Worm (Caenorhabditis elegans) whole organism, early embryonic: ENCODE data around the gene Y75B12B.3.

ENCODE experiments used
- B0310.2 ChIP-seq: sonication (generic microtip); optimal IDR thresholded peaks from 2 replicates; lab custom pipeline; 2016; ENCODE audit warnings: mild to moderate bottlenecking, missing genetic modification characterization, missing compliant biosample characterization
- F13C5.2 ChIP-seq: sonication (generic microtip); optimal IDR thresholded peaks from 2 replicates; lab custom pipeline; 2017; ENCODE audit warnings: mild to moderate bottlenecking, missing genetic modification characterization, inconsistent platforms, missing compliant biosample characterization
- aly-1 ChIP-seq: sonication (generic microtip); optimal IDR thresholded peaks from 2 replicates; lab custom pipeline; 2016; ENCODE audit warnings: missing genetic modification characterization, missing compliant biosample characterization
- ama-1 ChIP-seq: fragments of 150-350 bp; optimal IDR thresholded peaks from 2 replicates; lab custom pipeline; 2014
- ceh-13 ChIP-seq: fragments of 200-800 bp; sonication (Bioruptor generic); optimal IDR thresholded peaks from 2 replicates; lab custom pipeline; 2018; ENCODE audit warnings: mild to moderate bottlenecking, missing genetic modification characterization, missing compliant biosample characterization
- ceh-36 ChIP-seq: sonication (generic microtip); optimal IDR thresholded peaks from 2 replicates; lab custom pipeline; 2016; ENCODE audit warnings: missing genetic modification characterization, inconsistent platforms, missing compliant biosample characterization
- ets-7 ChIP-seq: sonication (generic microtip); optimal IDR thresholded peaks from 2 replicates; lab custom pipeline; 2016; ENCODE audit warnings: missing genotype, missing genetic modification characterization, missing compliant biosample characterization
- flt-1 ChIP-seq: fragments of 200-800 bp; sonication (Bioruptor generic); IDR thresholded peaks from 2 replicates; pipeline ENCODE4 v1.3.6; 2022; ENCODE audit warnings: missing genetic modification characterization, missing compliant biosample characterization
- hmbx-1 ChIP-seq: sonication (generic microtip); optimal IDR thresholded peaks from 2 replicates; lab custom pipeline; 2016; ENCODE audit warnings: mild to moderate bottlenecking, missing genetic modification characterization, missing compliant biosample characterization
- hmg-4 ChIP-seq: fragments of 200-800 bp; sonication (Bioruptor generic); optimal IDR thresholded peaks from 2 replicates; lab custom pipeline; 2018; ENCODE audit warnings: mild to moderate bottlenecking, missing genetic modification characterization, missing compliant biosample characterization
- hnd-1 ChIP-seq: sonication (generic microtip); optimal IDR thresholded peaks from 2 replicates; lab custom pipeline; 2016; ENCODE audit warnings: missing genetic modification characterization, missing compliant biosample characterization
- pes-1 ChIP-seq: fragments of 200-800 bp; sonication (Bioruptor generic); IDR thresholded peaks from 2 replicates; pipeline ENCODE4 v1.3.6; 2022; ENCODE audit warnings: missing genetic modification reagents, missing genetic modification characterization, missing compliant biosample characterization
- scrt-1 ChIP-seq: fragments of 200-800 bp; sonication (Bioruptor generic); IDR thresholded peaks from 2 replicates; pipeline ENCODE4 v1.3.6; 2022; ENCODE audit warnings: missing genetic modification characterization, missing compliant biosample characterization
- sea-1 ChIP-seq: fragments of 200-800 bp; sonication (Bioruptor generic); conservative IDR thresholded peaks from 2 replicates; pipeline ENCODE4 v1.3.6; 2022; ENCODE audit warnings: missing genetic modification characterization, missing compliant biosample characterization
- tbx-11 ChIP-seq: fragments of 200-800 bp; sonication (Bioruptor generic); IDR thresholded peaks from 2 replicates; pipeline ENCODE4 v1.3.6; 2022; ENCODE audit warnings: missing genetic modification characterization, missing compliant biosample characterization
- tbx-37 ChIP-seq: fragments of 200-800 bp; sonication (Bioruptor generic); conservative IDR thresholded peaks from 2 replicates; pipeline ENCODE4 v1.3.6; 2022; ENCODE audit warnings: missing genetic modification reagents, missing genetic modification characterization, missing compliant biosample characterization
- tra-4 ChIP-seq: sonication (generic microtip); optimal IDR thresholded peaks from 2 replicates; lab custom pipeline; 2017; ENCODE audit warnings: missing genetic modification characterization, missing compliant biosample characterization

Y75B12B.3 gene

ce11 chrV:15192377-15192776 is 6.3 kb upstream of the Y75B12B.3 start, which contains the start of gene plc-2:
Gene plc-2, plus strand, starts transcription at chrV:15192572.
- TF ChIP-seq tra-4 (tag; lab: Kevin White, UChicago) (no peak), hmbx-1 (no peak)

DNA sequence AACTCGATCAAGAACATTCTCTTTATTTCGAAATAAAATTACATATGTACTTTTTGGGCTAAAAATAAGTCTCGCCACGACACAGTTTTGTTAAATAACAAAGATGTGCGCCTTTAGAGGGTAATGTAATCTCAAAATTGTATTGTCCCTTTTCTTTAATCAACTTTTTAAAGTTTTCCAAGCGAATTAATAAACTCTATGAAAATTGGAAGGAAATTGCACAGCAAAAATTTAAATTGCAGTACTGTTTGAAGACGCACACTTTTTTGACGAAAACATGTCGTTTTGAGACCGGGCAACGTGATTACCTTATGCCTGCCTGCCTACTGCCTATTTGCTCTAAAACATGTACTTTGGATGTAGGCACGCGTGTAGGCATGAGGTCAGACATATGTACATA is 5.9 kb upstream of the Y75B12B.3 start:
- TF ChIP-seq aly-1 (tag; lab: Kevin White, UChicago) (no peak), ets-7 (tag; lab: Kevin White, UChicago) (no peak), pes-1 (GFP tag; lab: Robert Waterston, UW) (no peak), sea-1 (GFP tag; lab: Robert Waterston, UW) (no peak), flt-1 (GFP tag; lab: Robert Waterston, UW) (no peak), hmbx-1 (no peak), hmg-4 (no peak)

DNA sequence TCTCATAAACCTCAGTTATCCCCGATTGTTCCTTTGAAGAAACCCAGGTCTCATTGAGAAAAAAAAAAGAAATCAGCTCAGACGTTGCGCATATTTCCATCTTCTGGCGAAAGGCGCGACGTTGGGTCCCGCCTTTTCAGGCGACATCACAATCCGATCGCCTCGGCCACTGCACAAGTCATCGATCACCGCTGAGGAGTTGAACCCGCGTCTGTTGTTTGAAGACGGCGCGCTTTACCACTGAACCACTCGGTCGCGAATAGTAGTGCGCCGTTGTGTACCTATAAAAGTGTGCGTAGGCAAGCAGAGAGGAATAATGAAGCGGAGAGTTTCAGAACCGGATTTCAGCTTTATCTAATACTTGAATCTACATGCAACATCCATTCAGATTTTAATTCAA is 4.8 kb upstream of the Y75B12B.3 start, which contains the start of gene Y75B12B.11:
TSS of gene Y75B12B.11 (plus strand) at position 394 of the 400 bp plus-strand sequence.
- TF ChIP-seq pes-1 (GFP tag; lab: Robert Waterston, UW) (peak; percentile 94), ama-1 (peak; percentile 48), ceh-13 (GFP tag; lab: Kevin White, UChicago) (peak; percentile 89), tbx-11 (GFP tag; lab: Robert Waterston, UW) (peak; percentile 91), ets-7 (tag; lab: Kevin White, UChicago) (peak; percentile 88), B0310.2 (tag; lab: Kevin White, UChicago) (peak; percentile 92), tra-4 (tag; lab: Kevin White, UChicago) (peak; percentile 87), hmbx-1 (peak; percentile 67), tbx-37 (peak; percentile 80), ceh-36 (tag; lab: Kevin White, UChicago) (peak; percentile 85), aly-1 (tag; lab: Kevin White, UChicago) (peak; percentile 96), hnd-1 (tag; lab: Kevin White, UChicago) (peak; percentile 76), scrt-1 (GFP tag; lab: Robert Waterston, UW) (peak; percentile 93), F13C5.2 (tag; lab: Kevin White, UChicago) (peak; percentile 97), flt-1 (GFP tag; lab: Robert Waterston, UW) (peak; percentile 91), sea-1 (GFP tag; lab: Robert Waterston, UW) (peak; percentile 94), hmg-4 (peak; percentile 97)

- TF ChIP-seq pes-1 (GFP tag; lab: Robert Waterston, UW): no peak
- TF ChIP-seq ceh-13 (GFP tag; lab: Kevin White, UChicago): no peak
- TF ChIP-seq F13C5.2 (tag; lab: Kevin White, UChicago): no peak
- no peak for TF ChIP-seq scrt-1 (GFP tag; lab: Robert Waterston, UW)
- TF ChIP-seq hnd-1 (tag; lab: Kevin White, UChicago): no peak
- no peak for TF ChIP-seq B0310.2 (tag; lab: Kevin White, UChicago)
- TF ChIP-seq sea-1 (GFP tag; lab: Robert Waterston, UW): no peak
- no peak for TF ChIP-seq hmbx-1
- TF ChIP-seq tra-4 (tag; lab: Kevin White, UChicago): no peak
- no peak for TF ChIP-seq tbx-11 (GFP tag; lab: Robert Waterston, UW)
- no peak for TF ChIP-seq tbx-37
- TF ChIP-seq hmg-4: no peak
- TF ChIP-seq ets-7 (tag; lab: Kevin White, UChicago): no peak
- no peak for TF ChIP-seq ama-1
These were observed 3.5 kb upstream of the Y75B12B.3 start, which contains the start of gene cyn-3 for ce11 chrV:15189567-15189966. Gene cyn-3, plus strand, starts transcription at chrV:15189927.

DNA sequence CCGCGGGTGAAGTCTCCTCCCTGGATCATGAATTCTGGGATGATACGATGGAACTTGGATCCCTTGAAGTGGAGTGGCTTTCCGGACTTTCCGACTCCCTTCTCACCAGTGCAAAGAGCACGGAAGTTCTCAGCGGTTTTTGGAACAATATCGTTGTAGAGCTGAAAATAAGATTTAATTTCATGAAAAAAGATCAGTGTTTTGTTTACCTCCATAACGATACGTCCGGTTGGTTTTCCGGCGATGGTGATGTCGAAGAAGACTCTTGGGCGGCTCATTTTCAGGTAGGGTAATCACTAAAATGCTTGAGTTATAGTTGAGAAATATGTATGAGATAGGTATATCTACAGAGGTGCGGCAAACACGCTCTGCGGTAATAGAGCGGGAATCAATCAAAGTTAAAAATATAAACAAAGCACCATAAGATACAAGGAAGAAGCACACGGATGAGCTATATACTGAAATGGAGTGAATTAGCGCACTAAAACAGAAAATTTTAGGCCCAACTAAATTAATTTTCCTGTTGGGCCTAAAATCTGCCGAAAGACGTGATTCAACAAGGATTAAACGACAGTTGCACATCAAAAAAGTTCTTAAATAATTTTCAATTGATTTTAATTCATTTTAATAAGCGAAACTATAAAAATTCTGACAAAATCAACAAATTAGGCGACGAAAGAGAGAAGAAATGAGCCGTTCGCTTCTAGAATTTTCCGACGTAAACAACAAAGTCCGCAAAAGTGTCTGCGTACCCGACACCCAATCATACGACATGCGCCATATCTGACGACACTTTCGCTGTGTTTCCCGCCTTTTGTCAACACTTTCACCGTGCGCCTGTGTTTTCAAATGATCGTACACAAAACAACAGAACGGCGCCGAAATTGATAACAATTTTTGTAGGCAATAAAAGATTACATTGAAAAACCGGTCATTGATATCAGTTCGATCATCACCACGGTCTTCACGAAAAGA is 1.3 kb upstream of the Y75B12B.3 start, which contains the start of the genes cyn-7 and bath-36:
TSS of gene cyn-7 (minus strand) at position 296 of the 975 bp plus-strand sequence.
TSS of gene bath-36 (plus strand) at position 806 of the 975 bp plus-strand sequence.
- TF ChIP-seq hnd-1 (tag; lab: Kevin White, UChicago) (no peak), F13C5.2 (tag; lab: Kevin White, UChicago) (no peak), hmbx-1 (no peak), ets-7 (tag; lab: Kevin White, UChicago) (no peak), ceh-13 (GFP tag; lab: Kevin White, UChicago) (no peak), sea-1 (GFP tag; lab: Robert Waterston, UW) (no peak), tbx-37 (no peak), flt-1 (GFP tag; lab: Robert Waterston, UW) (no peak), scrt-1 (GFP tag; lab: Robert Waterston, UW) (no peak), tra-4 (tag; lab: Kevin White, UChicago) (no peak), hmg-4 (no peak), B0310.2 (tag; lab: Kevin White, UChicago) (no peak), ama-1 (no peak), ceh-36 (tag; lab: Kevin White, UChicago) (no peak)

DNA sequence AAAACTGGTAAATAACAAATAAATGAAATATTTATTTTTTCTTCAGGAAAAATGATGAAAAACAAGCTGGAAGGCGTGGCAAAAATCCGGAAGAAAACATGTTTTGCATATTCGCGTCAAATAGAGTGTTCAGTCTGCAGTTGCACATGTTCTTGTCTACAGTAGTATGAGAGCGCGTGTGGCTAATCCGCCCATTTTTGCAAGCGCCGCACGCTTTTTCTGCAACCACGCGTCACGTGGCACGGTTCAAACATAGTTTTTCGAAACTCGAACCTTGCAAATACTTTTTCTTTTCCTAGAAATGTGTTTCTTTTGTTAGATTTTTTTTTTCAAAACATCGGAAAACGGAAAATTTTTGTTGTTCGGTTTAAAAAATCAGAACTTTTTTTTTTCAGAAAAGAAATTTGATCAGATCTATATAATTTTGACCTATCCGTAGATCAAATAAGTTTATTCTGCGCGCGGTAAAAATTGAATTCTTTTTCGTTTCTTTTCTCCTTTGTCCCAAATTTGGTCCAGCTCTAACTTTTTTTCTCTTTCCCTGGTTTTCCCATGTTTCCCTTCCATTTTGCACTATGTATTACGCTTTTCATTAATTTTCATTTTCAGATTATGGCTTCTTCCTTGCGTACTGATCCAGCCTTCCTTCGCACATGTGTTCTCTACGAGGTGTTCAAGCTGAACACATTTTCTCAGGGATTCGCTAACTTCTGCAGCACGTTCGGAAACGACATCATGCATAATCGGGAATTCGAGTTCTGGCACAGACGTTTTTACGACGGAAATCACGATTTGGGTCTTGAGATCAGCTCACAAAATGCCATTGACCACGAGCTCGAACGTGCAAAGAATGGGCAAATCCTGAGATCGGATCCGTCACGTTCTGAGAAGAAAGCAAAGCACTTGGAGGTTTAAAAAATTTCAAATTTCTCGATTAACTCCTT is 1.7 kb downstream of the Y75B12B.3 start, which contains the start of gene Y75B12B.1:
TSS of gene Y75B12B.1 (plus strand) at position 603 of the 944 bp plus-strand sequence.
- no peak for TF ChIP-seq hmg-4
- TF ChIP-seq pes-1 (GFP tag; lab: Robert Waterston, UW): no peak
- TF ChIP-seq aly-1 (tag; lab: Kevin White, UChicago): no peak
- no peak for TF ChIP-seq ceh-13 (GFP tag; lab: Kevin White, UChicago)
- no peak for TF ChIP-seq hmbx-1
- no peak for TF ChIP-seq flt-1 (GFP tag; lab: Robert Waterston, UW)
- TF ChIP-seq tbx-11 (GFP tag; lab: Robert Waterston, UW): no peak
- no peak for TF ChIP-seq ets-7 (tag; lab: Kevin White, UChicago)
- no peak for TF ChIP-seq tbx-37
